Fruit fly (Drosophila melanogaster): Measurements from ENCODE around the gene PVRAP.

DNA sequence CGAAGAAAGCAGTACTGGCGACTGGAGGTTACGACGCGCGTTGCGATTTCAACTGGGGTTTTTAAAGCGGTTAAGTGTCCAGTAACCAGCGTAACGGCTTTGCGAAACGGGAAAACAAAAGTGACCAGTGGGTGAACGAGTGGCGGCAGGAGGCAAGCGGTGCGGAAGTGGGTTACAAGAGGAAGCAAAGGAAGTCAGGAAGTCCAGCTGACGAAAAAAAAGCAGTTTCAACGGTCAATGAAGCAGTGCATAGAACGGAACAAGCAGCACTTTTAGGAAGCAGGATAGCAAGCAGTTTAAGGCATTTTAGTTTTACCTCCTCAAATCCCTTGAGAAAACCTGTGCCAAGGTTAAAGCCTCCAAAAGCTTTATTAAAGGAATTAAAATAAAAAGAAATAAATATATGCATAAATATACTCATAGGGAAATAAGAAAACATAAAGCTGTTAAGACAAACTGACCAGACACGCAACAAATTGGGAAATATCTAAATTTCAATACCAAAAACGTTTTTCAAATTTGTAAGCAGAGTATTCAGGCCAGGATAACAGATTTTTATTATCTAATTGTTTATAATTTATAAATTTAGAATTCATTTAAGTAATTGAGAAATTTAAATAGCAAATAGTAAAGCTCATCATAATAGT, 62.2 kb downstream of the PVRAP start, which contains the start of gene CG6592:
- no peak for TF ChIP-seq CG8478 (optimal IDR thresholded peaks at IDR 0.05)
- peak; percentile 61 to 65 for TF ChIP-seq CTCF (optimal IDR thresholded peaks at IDR 0.05)
